Fruit fly (Drosophila melanogaster) whole organism, adult: ENCODE results near the gene CG6026.

Source experiments
- CG12768 ChIP-seq: fragments of 200-800 bp; sonication (Bioruptor generic); optimal IDR thresholded peaks from 2 replicates; lab custom pipeline; 2017; ENCODE audit warnings: missing biosample characterization, missing genetic modification characterization, mild to moderate bottlenecking, moderate library complexity, missing genetic modification reagents
- CG14711 ChIP-seq: fragments of 200-800 bp; sonication (Bioruptor generic); optimal IDR thresholded peaks from 2 replicates; lab custom pipeline; 2018; ENCODE audit warnings: missing biosample characterization, mild to moderate bottlenecking, missing genetic modification characterization, moderate library complexity
- CG1620 ChIP-seq: fragments of 200-800 bp; sonication (Bioruptor generic); optimal IDR thresholded peaks from 2 replicates; lab custom pipeline; 2016; ENCODE audit warnings: missing biosample characterization, missing genetic modification characterization
- CG33017 ChIP-seq: fragments of 200-800 bp; sonication (Bioruptor generic); optimal IDR thresholded peaks from 2 replicates; lab custom pipeline; 2018; ENCODE audit warnings: missing biosample characterization, mild to moderate bottlenecking, missing genetic modification characterization, moderate library complexity
- CG5204 ChIP-seq: fragments of 200-800 bp; sonication (Bioruptor generic); optimal IDR thresholded peaks from 2 replicates; lab custom pipeline; 2016; ENCODE audit warnings: missing biosample characterization, missing genetic modification characterization
- CG7101 ChIP-seq: fragments of 200-800 bp; sonication (Bioruptor generic); optimal IDR thresholded peaks from 2 replicates; lab custom pipeline; 2018; ENCODE audit warnings: missing biosample characterization, mild to moderate bottlenecking, missing genetic modification characterization, moderate library complexity
- Clk ChIP-seq: fragments of 200-800 bp; sonication (Bioruptor generic); optimal IDR thresholded peaks from 2 replicates; lab custom pipeline; 2017; ENCODE audit warnings: missing biosample characterization, missing genetic modification characterization
- Crg-1 ChIP-seq: fragments of 200-800 bp; sonication (Bioruptor generic); optimal IDR thresholded peaks from 2 replicates; lab custom pipeline; 2016; ENCODE audit warnings: missing biosample characterization, missing genetic modification characterization
- cnc ChIP-seq, 2 experiments: fragments of >200 bp; optimal IDR thresholded peaks; 2 replicates each; lab custom pipeline; 2017
- kay ChIP-seq: fragments of 200-800 bp; sonication (Bioruptor generic); peaks from one replicate; lab custom pipeline; 2016; ENCODE audit warnings: missing biosample characterization, missing genetic modification characterization, borderline replicate concordance
- ovo ChIP-seq: fragments of 200-800 bp; sonication (Bioruptor generic); optimal IDR thresholded peaks from 2 replicates; lab custom pipeline; 2016; ENCODE audit warnings: missing biosample characterization, missing genetic modification characterization
- pad ChIP-seq: fragments of 200-800 bp; sonication (Bioruptor generic); optimal IDR thresholded peaks from 3 replicates; lab custom pipeline; 2017; ENCODE audit warnings: missing biosample characterization, missing genetic modification characterization, mild to moderate bottlenecking, moderate library complexity, missing genetic modification reagents
- tj ChIP-seq: fragments of 200-800 bp; sonication (Bioruptor generic); optimal IDR thresholded peaks from 3 replicates; lab custom pipeline; 2017; ENCODE audit warnings: missing biosample characterization, mild to moderate bottlenecking, missing genetic modification characterization, moderate library complexity

DNA sequence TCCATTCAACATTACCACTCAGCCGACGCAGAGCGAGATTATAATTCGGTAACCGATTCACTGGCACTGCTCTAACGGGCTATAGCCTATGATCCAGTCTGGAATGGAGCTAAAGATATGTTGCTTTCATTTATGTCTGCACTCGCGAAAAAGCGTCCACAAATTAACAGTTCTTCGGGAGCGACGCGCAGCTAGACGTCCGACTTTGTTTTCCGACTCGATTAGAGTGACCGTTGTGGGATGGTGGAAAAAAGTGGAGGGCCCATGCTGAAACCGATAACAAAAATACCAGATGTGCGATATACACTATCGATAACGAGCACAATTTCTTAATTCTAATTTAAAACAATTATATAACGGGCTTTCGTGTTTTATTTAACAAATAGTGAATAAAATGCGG is 60.7 kb downstream of the CG6026 start, which contains the start of gene cdi:
- TF ChIP-seq cnc (optimal IDR thresholded peaks at IDR 0.05; lab: Kevin White, UChicago) (no peak), kay (GFP tag; lab: Kevin White, UChicago) (no peak), CG5204 (GFP tag; lab: Kevin White, UChicago) (no peak), CG7101 (tag; lab: Kevin White, UChicago) (peak; percentile 41), tj (GFP tag; lab: Kevin White, UChicago) (peak; percentile 45), CG33017 (tag; lab: Kevin White, UChicago) (peak; percentile 12), CG14711 (tag; lab: Kevin White, UChicago) (no peak), Crg-1 (no peak), ovo (GFP tag; lab: Kevin White, UChicago) (no peak), CG12768 (peak; percentile 55), CG1620 (GFP tag; lab: Kevin White, UChicago) (no peak), pad (GFP tag; lab: Kevin White, UChicago) (no peak), Clk (no peak)
